Worm (Caenorhabditis elegans) whole organism, L4 larva: ENCODE measurements around the gene Y46H3A.5.

Experiments
- ceh-32 ChIP-seq: sonication (generic microtip); optimal IDR thresholded peaks from 2 replicates; lab custom pipeline; 2016; ENCODE audit warnings: mild to moderate bottlenecking, missing genetic modification characterization, missing compliant biosample characterization; ENCODE audit not compliant: poor library complexity
- lin-39 ChIP-seq: fragments of 150-350 bp; optimal IDR thresholded peaks from 2 replicates; lab custom pipeline; 2014; ENCODE audit warnings: missing biosample characterization, missing genetic modification reagents, missing genetic modification characterization
- nhr-10 ChIP-seq: fragments of 150-350 bp; optimal IDR thresholded peaks from 2 replicates; lab custom pipeline; 2014; ENCODE audit warnings: missing biosample characterization, missing genetic modification characterization
- nhr-11 ChIP-seq: fragments of 150-350 bp; optimal IDR thresholded peaks from 2 replicates; lab custom pipeline; 2014; ENCODE audit warnings: missing biosample characterization, missing genetic modification characterization
- nhr-237 ChIP-seq: sonication (generic microtip); optimal IDR thresholded peaks from 2 replicates; lab custom pipeline; 2017; ENCODE audit warnings: missing biosample characterization, missing genetic modification characterization
- nhr-25 ChIP-seq: sonication (generic microtip); optimal IDR thresholded peaks from 2 replicates; lab custom pipeline; 2017; ENCODE audit warnings: missing genetic modification characterization, mild to moderate bottlenecking, missing compliant biosample characterization, antibody characterized with exemption, moderate library complexity, borderline replicate concordance; ENCODE audit not compliant: insufficient read depth
- snpc-4 ChIP-seq: fragments of 150-350 bp; optimal IDR thresholded peaks from 2 replicates; lab custom pipeline; 2014; ENCODE audit warnings: missing biosample characterization, missing genetic modification characterization
- unc-62 ChIP-seq, 3 experiments: fragments of 150-350 bp in 1 of 3; sonication (generic microtip); optimal IDR thresholded peaks in 2 of 3; peaks in 1 of 3; 1 replicate in 1 of 3; 2 replicates in 2 of 3; lab custom pipeline; 2014 to 2017; ENCODE audit warnings: missing biosample characterization in 3 of 3, missing genetic modification characterization in 3 of 3, missing genetic modification reagents in 3 of 3, missing genotype in 1 of 3

ce11 chrV:1804034-1804542 lies 10.6 kb downstream of the Y46H3A.5 start:
- TF ChIP-seq snpc-4 (tag; lab: Kevin White, UChicago) (no peak), nhr-25 (tag; lab: Kevin White, UChicago) (no peak), unc-62 (GFP tag; optimal IDR thresholded peaks at IDR 0.05 in 1 of 2; lab: Kevin White, UChicago) (no peak), unc-62 (tag; optimal IDR thresholded peaks at IDR 0.05; lab: Kevin White, UChicago) (no peak), lin-39 (tag; lab: Kevin White, UChicago) (no peak), nhr-10 (tag; lab: Kevin White, UChicago) (no peak), nhr-11 (tag; lab: Kevin White, UChicago) (no peak), nhr-237 (tag; lab: Kevin White, UChicago) (no peak), ceh-32 (tag; lab: Kevin White, UChicago) (no peak)
